Fruit fly (Drosophila melanogaster) whole organism, wandering third instar larva: ENCODE measurements around the gene CG10035.

Experiments
- Abd-B ChIP-seq: fragments of >200 bp; optimal IDR thresholded peaks from 2 replicates; lab custom pipeline; 2017; ENCODE audit warnings: missing biosample characterization, missing genetic modification characterization
- CG32264 ChIP-seq: fragments of 200-800 bp; sonication (Bioruptor generic); optimal IDR thresholded peaks from 2 replicates; lab custom pipeline; 2016; ENCODE audit warnings: missing biosample characterization, missing genetic modification characterization
- CrebA ChIP-seq: fragments of 200-800 bp; sonication (Bioruptor generic); optimal IDR thresholded peaks from 2 replicates; lab custom pipeline; 2016; ENCODE audit warnings: missing biosample characterization, mild to moderate bottlenecking, missing genetic modification characterization, borderline replicate concordance
- Dfd ChIP-seq: fragments of >200 bp; optimal IDR thresholded peaks from 2 replicates; lab custom pipeline; 2017; ENCODE audit warnings: missing biosample characterization, missing genetic modification characterization
- Dif ChIP-seq: fragments of 200-275, 200-300 bp; sonication (Bioruptor generic); optimal IDR thresholded peaks from 2 replicates; lab custom pipeline; 2018; ENCODE audit warnings: missing biosample characterization, missing genetic modification characterization; ENCODE audit not compliant: partially characterized antibody
- GATAd ChIP-seq: sonication (Bioruptor generic); optimal IDR thresholded peaks from 2 replicates; lab custom pipeline; 2016; ENCODE audit warnings: missing biosample characterization, missing genetic modification characterization
- HLH106 ChIP-seq: fragments of 200-800 bp; optimal IDR thresholded peaks from 3 replicates; lab custom pipeline; 2019; ENCODE audit warnings: missing biosample characterization, mild to moderate bottlenecking, missing genetic modification characterization, moderate library complexity
- Hr78 ChIP-seq: fragments of >200 bp; optimal IDR thresholded peaks from 2 replicates; lab custom pipeline; 2017; ENCODE audit warnings: missing biosample characterization, missing genetic modification characterization
- Hr83 ChIP-seq: fragments of 200-300 bp; sonication (Bioruptor generic); optimal IDR thresholded peaks from 2 replicates; lab custom pipeline; 2016; ENCODE audit warnings: missing biosample characterization, mild to moderate bottlenecking, missing genetic modification characterization, moderate library complexity; ENCODE audit not compliant: poor library complexity, severe bottlenecking
- Jra ChIP-seq: sonication (Bioruptor generic); optimal IDR thresholded peaks from 2 replicates; lab custom pipeline; 2016; ENCODE audit warnings: missing biosample characterization, missing genetic modification characterization
- Mio ChIP-seq: sonication (Bioruptor generic); optimal IDR thresholded peaks from 2 replicates; lab custom pipeline; 2016; ENCODE audit warnings: missing biosample characterization, missing genetic modification characterization
- Myc ChIP-seq: fragments of >200 bp; optimal IDR thresholded peaks from 2 replicates; lab custom pipeline; 2017
- N ChIP-seq: fragments of >200 bp; optimal IDR thresholded peaks from 2 replicates; lab custom pipeline; 2018; ENCODE audit warnings: missing biosample characterization, missing external identifiers, missing genetic modification characterization
- Rel ChIP-seq, 2 experiments: fragments of 200-800 bp; sonication (Bioruptor generic) in 1 of 2; optimal IDR thresholded peaks; 2 replicates in 1 of 2; 3 replicates in 1 of 2; lab custom pipeline; 2016 to 2019; ENCODE audit warnings: mild to moderate bottlenecking in 2 of 2, missing biosample characterization in 2 of 2, missing genetic modification characterization in 2 of 2, moderate library complexity in 1 of 2
- Sp1 ChIP-seq: fragments of 200-800 bp; sonication (Bioruptor generic); optimal IDR thresholded peaks from 3 replicates; lab custom pipeline; 2019; ENCODE audit warnings: missing biosample characterization, mild to moderate bottlenecking, missing genetic modification characterization, moderate library complexity
- Vsx2 ChIP-seq: fragments of 200-300, 225-300 bp; sonication (Bioruptor generic); optimal IDR thresholded peaks from 2 replicates; lab custom pipeline; 2018; ENCODE audit warnings: missing biosample characterization, missing genetic modification characterization; ENCODE audit not compliant: partially characterized antibody
- br ChIP-seq: fragments of 200-800 bp; sonication (Bioruptor generic); optimal IDR thresholded peaks from 2 replicates; lab custom pipeline; 2016; ENCODE audit warnings: missing biosample characterization, missing genetic modification characterization
- brk ChIP-seq: fragments of 200-800 bp; sonication (Bioruptor generic); optimal IDR thresholded peaks from 2 replicates; lab custom pipeline; 2016; ENCODE audit warnings: missing biosample characterization, mild to moderate bottlenecking, missing genetic modification characterization
- dsf ChIP-seq: sonication (Bioruptor generic); optimal IDR thresholded peaks from 2 replicates; lab custom pipeline; 2016; ENCODE audit warnings: missing biosample characterization, missing genetic modification characterization, borderline replicate concordance
- ey ChIP-seq: fragments of 200-800 bp; sonication (Bioruptor generic); optimal IDR thresholded peaks from 2 replicates; lab custom pipeline; 2016; ENCODE audit warnings: missing biosample characterization, missing genetic modification characterization
- foxo ChIP-seq, 2 experiments: fragments of 200-800 bp; sonication (Bioruptor generic); optimal IDR thresholded peaks; 2 replicates in 1 of 2; 3 replicates in 1 of 2; lab custom pipeline; 2016 to 2017; ENCODE audit warnings: missing biosample characterization in 2 of 2, missing genetic modification characterization in 2 of 2
- fru ChIP-seq: fragments of 200-800 bp; sonication (Bioruptor generic); optimal IDR thresholded peaks from 3 replicates; lab custom pipeline; 2016; ENCODE audit warnings: missing biosample characterization, mild to moderate bottlenecking, missing genetic modification characterization
- h ChIP-seq: fragments of 200-800 bp; sonication (Bioruptor generic); optimal IDR thresholded peaks from 3 replicates; lab custom pipeline; 2016; ENCODE audit warnings: missing biosample characterization, mild to moderate bottlenecking, missing genetic modification characterization
- jim ChIP-seq: fragments of 175-275, 200-325 bp; sonication (Bioruptor generic); optimal IDR thresholded peaks from 2 replicates; lab custom pipeline; 2016; ENCODE audit warnings: missing biosample characterization, mild to moderate bottlenecking, missing genetic modification characterization
- pan ChIP-seq: fragments of >200 bp; optimal IDR thresholded peaks from 2 replicates; lab custom pipeline; 2017
- psq ChIP-seq: fragments of 200-800 bp; sonication (Bioruptor generic); optimal IDR thresholded peaks from 3 replicates; lab custom pipeline; 2017; ENCODE audit warnings: missing biosample characterization, mild to moderate bottlenecking, missing genetic modification characterization, moderate library complexity
- rgr ChIP-seq: fragments of 200-800 bp; sonication (Bioruptor generic); optimal IDR thresholded peaks from 3 replicates; lab custom pipeline; 2016; ENCODE audit warnings: missing biosample characterization, mild to moderate bottlenecking, missing genetic modification characterization
- sage ChIP-seq: fragments of 200-800 bp; sonication (Bioruptor generic); optimal IDR thresholded peaks from 2 replicates; lab custom pipeline; 2016; ENCODE audit warnings: missing biosample characterization, mild to moderate bottlenecking, missing genetic modification characterization
- sv ChIP-seq: fragments of 200-800 bp; sonication (Bioruptor generic); optimal IDR thresholded peaks from 3 replicates; lab custom pipeline; 2016; ENCODE audit warnings: missing biosample characterization, missing genetic modification characterization
- usp ChIP-seq: fragments of >200 bp; optimal IDR thresholded peaks from 2 replicates; lab custom pipeline; 2017; ENCODE audit warnings: missing biosample characterization, missing genetic modification characterization
- woc ChIP-seq: sonication (Bioruptor generic); optimal IDR thresholded peaks from 2 replicates; lab custom pipeline; 2016; ENCODE audit warnings: missing biosample characterization, mild to moderate bottlenecking, missing genetic modification characterization

The CG10035 gene

DNA sequence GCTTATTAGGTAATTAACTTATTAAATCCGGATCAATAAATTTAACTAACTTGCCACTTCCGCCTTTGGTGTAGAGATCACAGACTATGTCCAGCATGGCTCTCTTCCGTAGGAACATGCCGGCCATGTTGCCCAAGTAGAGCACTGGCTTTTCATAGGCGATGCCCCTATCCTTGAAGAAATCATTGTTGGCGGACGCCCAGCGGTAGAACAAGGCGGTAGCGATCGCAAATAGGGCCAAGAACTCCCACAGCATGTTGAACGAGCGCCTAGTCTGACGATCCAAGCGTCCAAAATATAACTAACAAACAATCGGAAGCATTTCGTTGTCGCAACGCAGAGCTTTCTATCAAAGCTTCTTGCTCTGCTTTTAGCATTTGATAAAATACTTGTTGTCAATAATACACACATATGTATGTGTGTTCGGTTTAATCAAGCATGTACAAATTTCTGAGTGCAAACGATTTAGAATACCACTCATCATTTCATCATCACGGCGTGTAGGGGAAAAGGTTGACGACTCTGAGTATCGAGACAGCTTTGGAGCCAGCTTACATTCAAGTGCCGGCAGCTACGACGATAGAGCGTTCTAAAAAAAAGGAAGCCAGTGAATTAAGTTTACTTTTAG is 16.2 kb upstream of the CG10035 start, which contains the start of gene Cyp9f3:
Cyp9f3 (minus strand) TSS at position 310 of the 628 bp plus-strand sequence.
- TF ChIP-seq Vsx2 (GFP tag; lab: Kevin White, UChicago) (peak; percentile 20), Mio (GFP tag; lab: Kevin White, UChicago) (no peak), rgr (peak; percentile 9), usp (GFP tag; lab: Kevin White, UChicago) (no peak), HLH106 (no peak), CrebA (GFP tag; lab: Kevin White, UChicago) (peak; percentile 32)
- TF ChIP-seq, all 38 proteins: peak for 3

DNA sequence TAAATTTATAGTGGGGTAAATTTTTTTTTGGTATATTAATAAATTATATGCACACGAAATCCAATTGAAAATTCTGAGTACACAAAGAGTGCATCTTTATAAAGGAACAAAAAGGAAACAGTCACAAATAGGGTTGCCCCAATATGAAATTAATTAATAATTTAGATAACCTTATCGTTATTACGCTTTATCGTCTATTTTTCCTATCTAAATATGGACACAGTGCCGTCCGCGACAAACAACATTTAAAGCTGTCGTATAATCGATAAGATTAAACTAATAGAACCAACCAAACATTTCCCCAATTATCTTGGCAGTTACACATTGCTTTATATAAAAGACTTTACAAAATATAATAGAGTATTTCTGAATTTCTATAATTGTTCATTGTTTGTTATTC is 15.6 kb upstream of the CG10035 start:
- TF ChIP-seq Dfd (GFP tag; lab: Kevin White, UChicago), result no peak
- TF ChIP-seq Sp1 (GFP tag; lab: Kevin White, UChicago), result no peak
- TF ChIP-seq jim, result no peak
- no peak for TF ChIP-seq woc
- peak; percentile 28 for TF ChIP-seq CrebA (GFP tag; lab: Kevin White, UChicago)
- TF ChIP-seq Dif (GFP tag; lab: Kevin White, UChicago), result no peak
- TF ChIP-seq N, result no peak
- TF ChIP-seq sage, result peak; percentile 38
- TF ChIP-seq h, result peak; percentile 24
- TF ChIP-seq, all 38 proteins: peak for 3

DNA sequence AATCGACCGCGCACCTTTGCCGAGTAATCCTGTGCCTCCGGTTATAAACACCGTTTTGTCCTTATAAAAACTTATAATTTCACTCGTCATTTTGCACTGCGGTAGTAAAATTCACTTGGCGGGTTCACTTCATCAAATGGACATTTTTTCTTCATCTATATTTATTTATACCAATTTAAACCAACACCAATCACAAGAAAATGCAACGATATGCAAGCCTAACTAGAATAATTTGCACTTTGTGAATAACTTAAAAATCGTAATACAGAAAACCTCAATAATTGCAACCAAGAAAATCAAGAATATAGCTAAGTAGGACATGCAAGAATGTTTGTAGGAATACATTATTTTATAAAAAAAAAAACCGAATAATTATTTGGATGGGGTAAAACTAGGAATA is 13.4 kb upstream of the CG10035 start, which contains the start of the genes CG10096 and CG10097:
CG10096 (minus strand) TSS at position 101 of the 400 bp plus-strand sequence.
CG10097 (minus strand) TSS at position 101 of the 400 bp plus-strand sequence.
- no peak for TF ChIP-seq Sp1 (GFP tag; lab: Kevin White, UChicago)
- no peak for TF ChIP-seq sage
- TF ChIP-seq Hr83, result no peak
- no peak for TF ChIP-seq fru (GFP tag; lab: Kevin White, UChicago)
- TF ChIP-seq Hr78 (GFP tag; lab: Kevin White, UChicago), result no peak
- TF ChIP-seq sv (GFP tag; lab: Kevin White, UChicago), result no peak
- TF ChIP-seq Abd-B (GFP tag; lab: Kevin White, UChicago), result no peak
- no peak for TF ChIP-seq psq
- TF ChIP-seq Myc, result no peak
- no peak for TF ChIP-seq Jra (GFP tag; lab: Kevin White, UChicago)
- TF ChIP-seq br (GFP tag; lab: Kevin White, UChicago), result no peak
- TF ChIP-seq Rel (GFP tag; optimal IDR thresholded peaks at IDR 0.05; lab: Kevin White, UChicago), result no peak
- no peak for TF ChIP-seq Rel (tag; optimal IDR thresholded peaks at IDR 0.05; lab: Kevin White, UChicago)
- no peak for TF ChIP-seq jim
- TF ChIP-seq pan (lab: Kevin White, UChicago), result no peak
- TF ChIP-seq, all 38 proteins: peak for 0

DNA sequence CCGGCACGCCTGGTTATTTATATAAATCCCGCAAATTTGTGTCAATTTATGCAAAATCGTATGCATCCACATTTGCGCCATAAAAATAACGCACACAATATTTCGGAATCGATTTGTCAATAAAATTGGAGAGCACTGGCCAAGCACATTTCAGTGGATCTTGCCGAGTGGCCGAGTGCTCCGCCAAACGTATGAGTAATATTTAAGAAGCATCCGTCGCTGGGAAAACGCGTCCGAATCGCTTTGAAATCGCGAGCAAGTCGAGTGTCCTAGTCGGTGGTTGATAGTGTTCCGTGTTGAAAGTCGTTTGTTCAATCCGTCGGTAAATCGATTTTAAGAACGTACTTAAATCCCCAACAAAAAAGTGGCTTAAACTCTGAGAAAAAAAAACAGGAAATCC is 4.5 kb upstream of the CG10035 start, which contains the start of gene CG33098:
CG33098 (plus strand) TSS at position 224 of the 400 bp plus-strand sequence.
- TF ChIP-seq foxo (GFP tag; optimal IDR thresholded peaks at IDR 0.05; lab: Kevin White, UChicago) (no peak), CG32264 (GFP tag; lab: Kevin White, UChicago) (no peak), pan (lab: Kevin White, UChicago) (no peak), GATAd (GFP tag; lab: Kevin White, UChicago) (no peak), brk (no peak), psq (no peak), Myc (no peak), sv (GFP tag; lab: Kevin White, UChicago) (no peak)
- TF ChIP-seq, all 38 proteins: peak for 0

DNA sequence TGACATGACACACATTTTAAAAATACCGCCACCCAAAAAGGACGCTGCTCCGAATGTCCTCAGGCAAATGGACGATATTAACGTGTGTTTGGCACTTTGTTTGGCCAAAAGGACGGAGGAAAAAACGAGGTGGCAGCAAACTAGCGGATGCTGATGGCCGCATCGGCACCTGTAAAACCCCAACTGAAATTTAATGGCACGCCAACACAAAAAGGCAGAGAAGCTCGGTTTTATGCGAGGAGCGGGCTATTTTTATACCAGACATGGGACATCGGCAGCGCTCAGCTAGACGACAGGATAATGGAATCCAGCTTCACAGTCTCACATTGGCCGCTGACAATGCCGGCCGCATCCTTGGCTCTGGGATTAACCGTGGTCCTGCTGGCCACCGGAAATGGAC is 3.5 kb upstream of the CG10035 start, which contains the start of gene Sol1:
Sol1 (plus strand) TSS at position 301 of the 400 bp plus-strand sequence.
- no peak for TF ChIP-seq usp (GFP tag; lab: Kevin White, UChicago)
- TF ChIP-seq Rel (GFP tag; optimal IDR thresholded peaks at IDR 0.05; lab: Kevin White, UChicago), result no peak
- TF ChIP-seq Rel (tag; optimal IDR thresholded peaks at IDR 0.05; lab: Kevin White, UChicago), result no peak
- no peak for TF ChIP-seq dsf (GFP tag; lab: Kevin White, UChicago)
- no peak for TF ChIP-seq Dfd (GFP tag; lab: Kevin White, UChicago)
- no peak for TF ChIP-seq jim
- TF ChIP-seq ey (GFP tag; lab: Kevin White, UChicago), result no peak
- TF ChIP-seq, all 38 proteins: peak for 0
